Worm (Caenorhabditis elegans) whole organism, L4 larva: Measurements from ENCODE around the gene ptr-15.

Experiments used
- Y105C5A.15 ChIP-seq: fragments of 200-800 bp; sonication (Bioruptor generic); IDR thresholded peaks from 2 replicates; pipeline ENCODE4 v1.3.6; 2022; ENCODE audit warnings: missing genetic modification characterization, missing compliant biosample characterization
- Y5F2A.4 ChIP-seq: fragments of 200-800 bp; sonication (Bioruptor generic); optimal IDR thresholded peaks from 2 replicates; lab custom pipeline; 2018; ENCODE audit warnings: mild to moderate bottlenecking, missing genetic modification characterization, missing compliant biosample characterization
- ZK546.5 ChIP-seq, 2 experiments: sonication (generic microtip); optimal IDR thresholded peaks; 2 replicates each; lab custom pipeline; 2017; ENCODE audit warnings: missing biosample characterization in 2 of 2, missing genetic modification characterization in 2 of 2
- aha-1 ChIP-seq: fragments of 150-350 bp; peaks from one replicate; lab custom pipeline; 2014; ENCODE audit warnings: missing biosample characterization, missing genetic modification characterization
- aly-2 ChIP-seq: sonication (generic microtip); optimal IDR thresholded peaks from 2 replicates; lab custom pipeline; 2018; ENCODE audit warnings: missing biosample characterization, missing genetic modification characterization
- ama-1 ChIP-seq: fragments of 150-350 bp; optimal IDR thresholded peaks from 2 replicates; lab custom pipeline; 2014; ENCODE audit warnings: inconsistent platforms, mixed read lengths
- attf-4 ChIP-seq: sonication (generic microtip); optimal IDR thresholded peaks from 3 replicates; lab custom pipeline; 2017; ENCODE audit warnings: missing biosample characterization, missing genetic modification characterization
- ceh-20 ChIP-seq: fragments of 200-800 bp; sonication (Bioruptor generic); IDR thresholded peaks from 2 replicates; pipeline ENCODE4 v1.3.6; 2022; ENCODE audit warnings: missing genetic modification reagents, missing genetic modification characterization, missing compliant biosample characterization
- ceh-28 ChIP-seq: fragments of 150-350 bp; optimal IDR thresholded peaks from 2 replicates; lab custom pipeline; 2014; ENCODE audit warnings: missing biosample characterization, missing genetic modification reagents, missing genetic modification characterization
- daf-19 ChIP-seq: fragments of 200-800 bp; sonication (Bioruptor generic); conservative IDR thresholded peaks from 2 replicates; pipeline ENCODE4 v1.3.6; 2022; ENCODE audit warnings: missing genetic modification characterization, missing compliant biosample characterization
- dmd-6 ChIP-seq: fragments of 200-800 bp; sonication (Bioruptor generic); IDR thresholded peaks from 2 replicates; pipeline ENCODE4 v1.3.6; 2022; ENCODE audit warnings: missing genetic modification reagents, missing genetic modification characterization, missing compliant biosample characterization
- dmd-8 ChIP-seq: fragments of 200-800 bp; sonication (Bioruptor generic); IDR thresholded peaks from 2 replicates; pipeline ENCODE4 v1.3.6; 2022; ENCODE audit warnings: missing genetic modification characterization, missing compliant biosample characterization
- dmd-9 ChIP-seq: fragments of 200-800 bp; sonication (Bioruptor generic); IDR thresholded peaks from 2 replicates; pipeline ENCODE4 v1.3.6; 2022; ENCODE audit warnings: missing genetic modification reagents, missing genetic modification characterization, missing compliant biosample characterization
- duxl-1 ChIP-seq: sonication (generic microtip); optimal IDR thresholded peaks from 2 replicates; lab custom pipeline; 2016; ENCODE audit warnings: mild to moderate bottlenecking, missing genetic modification characterization, moderate library complexity, missing compliant biosample characterization; ENCODE audit not compliant: poor library complexity
- dve-1 ChIP-seq: sonication (generic microtip); optimal IDR thresholded peaks from 2 replicates; lab custom pipeline; 2017; ENCODE audit warnings: antibody characterized with exemption, mild to moderate bottlenecking, missing genetic modification characterization, missing compliant biosample characterization; ENCODE audit not compliant: insufficient read depth
- gei-8 ChIP-seq: fragments of 200-800 bp; sonication (Bioruptor generic); optimal IDR thresholded peaks from 2 replicates; lab custom pipeline; 2018; ENCODE audit warnings: mild to moderate bottlenecking, missing genetic modification characterization, missing compliant biosample characterization
- hmg-1.1 ChIP-seq: fragments of 200-800 bp; sonication (Bioruptor generic); IDR thresholded peaks from 2 replicates; pipeline ENCODE4 v1.3.6; 2022; ENCODE audit warnings: missing genetic modification reagents, missing genetic modification characterization, missing compliant biosample characterization
- lin-15B ChIP-seq: fragments of 150-350 bp; sonication (generic microtip); optimal IDR thresholded peaks from 3 replicates; lab custom pipeline; 2014; ENCODE audit warnings: missing biosample characterization, missing genetic modification characterization
- lin-29 ChIP-seq: fragments of 200-800 bp; sonication (Bioruptor generic); IDR thresholded peaks from 2 replicates; pipeline ENCODE4 v1.3.6; 2022; ENCODE audit warnings: missing genetic modification reagents, missing genetic modification characterization, missing compliant biosample characterization
- madf-5 ChIP-seq, 2 experiments: fragments of 200-800 bp; sonication (Bioruptor generic); IDR thresholded peaks; 2 replicates each; pipeline ENCODE4 v1.3.6; 2022; ENCODE audit warnings: missing compliant biosample characterization in 2 of 2, missing genetic modification characterization in 2 of 2
- mep-1 ChIP-seq: fragments of 150-350 bp; sonication (generic microtip); optimal IDR thresholded peaks from 3 replicates; lab custom pipeline; 2014; ENCODE audit warnings: missing biosample characterization, missing genetic modification characterization
- nhr-41 ChIP-seq: fragments of 200-800 bp; sonication (Bioruptor generic); IDR thresholded peaks from 2 replicates; pipeline ENCODE4 v1.3.6; 2022; ENCODE audit warnings: missing genetic modification reagents, missing genetic modification characterization, missing compliant biosample characterization
- nhr-42 ChIP-seq: fragments of 200-800 bp; sonication (Bioruptor generic); IDR thresholded peaks from 2 replicates; pipeline ENCODE4 v1.3.6; 2022; ENCODE audit warnings: missing genetic modification characterization, missing compliant biosample characterization
- nhr-48 ChIP-seq: sonication (generic microtip); optimal IDR thresholded peaks from 2 replicates; lab custom pipeline; 2016; ENCODE audit warnings: mild to moderate bottlenecking, missing genetic modification characterization, missing compliant biosample characterization
- unc-39 ChIP-seq: sonication (generic microtip); optimal IDR thresholded peaks from 2 replicates; lab custom pipeline; 2017; ENCODE audit warnings: missing biosample characterization, missing genetic modification characterization
- unc-62 ChIP-seq, 3 experiments: fragments of 150-350 bp in 1 of 3; sonication (generic microtip); optimal IDR thresholded peaks in 2 of 3; peaks in 1 of 3; 1 replicate in 1 of 3; 2 replicates in 2 of 3; lab custom pipeline; 2014 to 2017; ENCODE audit warnings: missing biosample characterization in 3 of 3, missing genetic modification characterization in 3 of 3, missing genetic modification reagents in 3 of 3, missing genotype in 1 of 3
- zfp-2 ChIP-seq: sonication (generic microtip); optimal IDR thresholded peaks from 2 replicates; lab custom pipeline; 2016; ENCODE audit warnings: mild to moderate bottlenecking, missing genetic modification characterization, missing compliant biosample characterization
- ztf-7 ChIP-seq: fragments of 150-350 bp; optimal IDR thresholded peaks from 2 replicates; lab custom pipeline; 2014; ENCODE audit warnings: missing biosample characterization, missing genetic modification characterization

The ptr-15 gene

ce11 chrV:6985943-6986342 lies 16.1 kb upstream of the ptr-15 start, which contains the start of gene nhr-163:
Gene nhr-163 (minus strand): TSS chrV:6986043.
- TF ChIP-seq gei-8 (GFP tag; lab: Kevin White, UChicago) (no peak), lin-15B (tag; lab: Kevin White, UChicago) (no peak), aly-2 (no peak)

- TF ChIP-seq dmd-9 (GFP tag; lab: Robert Waterston, UW) = no peak
- TF ChIP-seq attf-4 (tag; lab: Kevin White, UChicago) = no peak
- no peak for TF ChIP-seq dmd-6 (GFP tag; lab: Robert Waterston, UW)
- no peak for TF ChIP-seq dve-1 (tag; lab: Kevin White, UChicago)
- TF ChIP-seq duxl-1 = no peak
- no peak for TF ChIP-seq nhr-42 (GFP tag; lab: Robert Waterston, UW)
- no peak for TF ChIP-seq aly-2
- TF ChIP-seq ZK546.5 (tag; optimal IDR thresholded peaks at IDR 0.05; lab: Kevin White, UChicago) = no peak
- no peak for TF ChIP-seq daf-19 (GFP tag; lab: Robert Waterston, UW)
- TF ChIP-seq Y5F2A.4 = no peak
Observed at ce11 chrV:6982813-6983212, 13.0 kb upstream of the ptr-15 start, which contains the start of gene nhr-161. Gene nhr-161 (minus strand): TSS chrV:6982913.

ce11 chrV:6979019-6979418 lies 9.2 kb upstream of the ptr-15 start, which contains the start of gene sre-12:
Gene sre-12 (minus strand): TSS chrV:6979119.
- TF ChIP-seq ceh-20 (no peak), madf-5 (GFP tag; IDR thresholded peaks at IDR 0.05; lab: Robert Waterston, UW) (no peak), ama-1 (lab: Kevin White, UChicago) (no peak), dmd-6 (GFP tag; lab: Robert Waterston, UW) (no peak), mep-1 (tag; lab: Kevin White, UChicago) (no peak), ZK546.5 (tag; optimal IDR thresholded peaks at IDR 0.05; lab: Kevin White, UChicago) (no peak), nhr-41 (GFP tag; lab: Robert Waterston, UW) (no peak), zfp-2 (tag; lab: Kevin White, UChicago) (no peak), hmg-1.1 (no peak)

ce11 chrV:6976047-6976446 lies 6.2 kb upstream of the ptr-15 start, which contains the start of gene srx-16:
Gene srx-16 (plus strand): TSS chrV:6976347.
- TF ChIP-seq ztf-7 (tag; lab: Kevin White, UChicago) (no peak), unc-62 (GFP tag; optimal IDR thresholded peaks at IDR 0.05 in 1 of 2; lab: Kevin White, UChicago) (peak in 1 of 2 experiments; percentile 32), unc-62 (tag; optimal IDR thresholded peaks at IDR 0.05; lab: Kevin White, UChicago) (no peak)

- TF ChIP-seq nhr-48 (no peak), madf-5 (GFP tag; IDR thresholded peaks at IDR 0.05; lab: Robert Waterston, UW) (no peak), mep-1 (tag; lab: Kevin White, UChicago) (no peak), ceh-28 (no peak), dmd-8 (no peak), unc-39 (tag; lab: Kevin White, UChicago) (no peak), unc-62 (GFP tag; optimal IDR thresholded peaks at IDR 0.05 in 1 of 2; lab: Kevin White, UChicago) (peak in 1 of 2 experiments; percentile 19), unc-62 (tag; optimal IDR thresholded peaks at IDR 0.05; lab: Kevin White, UChicago) (no peak), Y105C5A.15 (GFP tag; lab: Robert Waterston, UW) (no peak)
Observed at ce11 chrV:6971567-6971966, 1.8 kb upstream of the ptr-15 start, which contains the start of gene srx-59. Gene srx-59 (plus strand): TSS chrV:6971867.

- TF ChIP-seq lin-29 (GFP tag; lab: Robert Waterston, UW) = no peak
- TF ChIP-seq aha-1 = peak; percentile 58
- TF ChIP-seq, all 104 proteins: peak for 1
Observed at ce11 chrV:6956237-6956636, 13.6 kb downstream of the ptr-15 start, which contains the start of gene mec-1. Gene mec-1 (plus strand): TSS chrV:6956537.

- TF ChIP-seq unc-62 (GFP tag; optimal IDR thresholded peaks at IDR 0.05 in 1 of 2; lab: Kevin White, UChicago) (peak in 1 of 2 experiments; percentile 51), unc-62 (tag; optimal IDR thresholded peaks at IDR 0.05; lab: Kevin White, UChicago) (no peak), nhr-48 (no peak)
Observed at ce11 chrV:6953797-6954196, 16.0 kb downstream of the ptr-15 start, which contains the start of gene srg-31. Gene srg-31 (minus strand): TSS chrV:6953897.
